Worm (Caenorhabditis elegans) whole organism, L3 larva: ENCODE data around the gene clec-263.
A peak's percentile ranks its signal among the peaks of the same experiment; 100 is the strongest.
"Not testable (repeated sequence)": the region's sequence is repeated elsewhere in the genome, so short reads cannot be mapped to it uniquely, and the experiment has no call there.

Experiments
- R02D3.7 ChIP-seq: fragments of 150-350 bp; optimal IDR thresholded peaks from 2 replicates; lab custom pipeline; 2014; ENCODE audit warnings: missing biosample characterization, missing genetic modification characterization
- ZK546.5 ChIP-seq: sonication (generic microtip); optimal IDR thresholded peaks from 2 replicates; lab custom pipeline; 2017; ENCODE audit warnings: missing biosample characterization, missing genetic modification characterization
- ceh-28 ChIP-seq: fragments of 150-350 bp; optimal IDR thresholded peaks from 2 replicates; lab custom pipeline; 2014; ENCODE audit warnings: missing biosample characterization, missing genetic modification reagents, missing genetic modification characterization
- ceh-82 ChIP-seq: fragments of 150-350 bp; optimal IDR thresholded peaks from 2 replicates; lab custom pipeline; 2014; ENCODE audit warnings: missing biosample characterization, missing genetic modification characterization
- ceh-9 ChIP-seq: sonication (generic microtip); optimal IDR thresholded peaks from 2 replicates; lab custom pipeline; 2018; ENCODE audit warnings: missing biosample characterization, missing genetic modification characterization
- daf-12 ChIP-seq: fragments of 150-350 bp; optimal IDR thresholded peaks from 2 replicates; lab custom pipeline; 2014; ENCODE audit warnings: missing biosample characterization, missing genetic modification reagents, missing genetic modification characterization
- egl-27 ChIP-seq: sonication (generic microtip); optimal IDR thresholded peaks from 4 replicates; lab custom pipeline; 2017; ENCODE audit warnings: missing biosample characterization, missing genetic modification reagents, missing genetic modification characterization
- egl-5 ChIP-seq: fragments of 150-350 bp; optimal IDR thresholded peaks from 2 replicates; lab custom pipeline; 2017; ENCODE audit warnings: missing biosample characterization, missing genetic modification reagents, missing genetic modification characterization, inconsistent platforms
- elt-1 ChIP-seq: fragments of 150-350 bp; optimal IDR thresholded peaks from 2 replicates; lab custom pipeline; 2014; ENCODE audit warnings: missing biosample characterization, missing genetic modification characterization
- elt-2 ChIP-seq: sonication (generic microtip); optimal IDR thresholded peaks from 2 replicates; lab custom pipeline; 2016; ENCODE audit warnings: missing genetic modification reagents, mild to moderate bottlenecking, missing genetic modification characterization, missing compliant biosample characterization
- elt-3 ChIP-seq, 3 experiments: fragments of 150-350 bp in 1 of 3; sonication (generic microtip) in 2 of 3; optimal IDR thresholded peaks; 2 replicates in 2 of 3; 4 replicates in 1 of 3; lab custom pipeline; 2014 to 2017; ENCODE audit warnings: missing biosample characterization in 3 of 3, missing genetic modification characterization in 3 of 3
- eor-1 ChIP-seq, 2 experiments: fragments of 150-350 bp; optimal IDR thresholded peaks; 2 replicates each; lab custom pipeline; 2014 to 2018; ENCODE audit warnings: missing biosample characterization in 2 of 2, missing genetic modification characterization in 2 of 2
- fkh-10 ChIP-seq: sonication (generic microtip); optimal IDR thresholded peaks from 2 replicates; lab custom pipeline; 2017; ENCODE audit warnings: missing biosample characterization, missing genetic modification reagents, missing genetic modification characterization
- fos-1 ChIP-seq: fragments of 150-350 bp; optimal IDR thresholded peaks from 2 replicates; lab custom pipeline; 2014; ENCODE audit warnings: missing biosample characterization, missing genetic modification characterization
- hmg-11 ChIP-seq: sonication (generic microtip); optimal IDR thresholded peaks from 2 replicates; lab custom pipeline; 2016; ENCODE audit warnings: missing genetic modification characterization, missing compliant biosample characterization
- jun-1 ChIP-seq: fragments of 150-350 bp; optimal IDR thresholded peaks from 2 replicates; lab custom pipeline; 2014; ENCODE audit warnings: missing biosample characterization, missing genetic modification reagents, missing genetic modification characterization
- lin-15B ChIP-seq: fragments of 150-350 bp; optimal IDR thresholded peaks from 2 replicates; lab custom pipeline; 2014; ENCODE audit warnings: missing biosample characterization, missing genetic modification characterization
- lin-39 ChIP-seq: fragments of 150-350 bp; optimal IDR thresholded peaks from 2 replicates; lab custom pipeline; 2018; ENCODE audit warnings: missing biosample characterization, missing genetic modification reagents, missing genetic modification characterization
- lsy-12 ChIP-seq: sonication (generic microtip); optimal IDR thresholded peaks from 2 replicates; lab custom pipeline; 2016; ENCODE audit warnings: mild to moderate bottlenecking, missing genetic modification characterization, missing compliant biosample characterization
- mdl-1 ChIP-seq: fragments of 150-350 bp; optimal IDR thresholded peaks from 2 replicates; lab custom pipeline; 2014; ENCODE audit warnings: missing biosample characterization, missing genetic modification characterization
- nfya-1 ChIP-seq: sonication (generic microtip); optimal IDR thresholded peaks from 2 replicates; lab custom pipeline; 2017; ENCODE audit warnings: missing genetic modification characterization, mild to moderate bottlenecking, missing compliant biosample characterization, antibody characterized with exemption, moderate library complexity; ENCODE audit not compliant: insufficient read depth
- nhr-23 ChIP-seq: fragments of 150-350 bp; optimal IDR thresholded peaks from 2 replicates; lab custom pipeline; 2014; ENCODE audit warnings: missing biosample characterization, missing genetic modification reagents, missing genetic modification characterization
- nhr-28 ChIP-seq: fragments of 150-350 bp; optimal IDR thresholded peaks from 2 replicates; lab custom pipeline; 2014; ENCODE audit warnings: missing biosample characterization, missing genetic modification characterization
- nhr-43 ChIP-seq: sonication (generic microtip); optimal IDR thresholded peaks from 2 replicates; lab custom pipeline; 2016; ENCODE audit warnings: mild to moderate bottlenecking, missing genetic modification characterization, missing compliant biosample characterization; ENCODE audit not compliant: poor library complexity, severe bottlenecking
- nhr-67 ChIP-seq: fragments of 150-350 bp; optimal IDR thresholded peaks from 2 replicates; lab custom pipeline; 2014; ENCODE audit warnings: missing biosample characterization, missing genetic modification characterization
- nhr-76 ChIP-seq: fragments of 150-350 bp; sonication (generic microtip); optimal IDR thresholded peaks from 5 replicates; lab custom pipeline; 2014; ENCODE audit warnings: missing biosample characterization, missing genetic modification characterization
- nhr-77 ChIP-seq: fragments of 150-350 bp; optimal IDR thresholded peaks from 2 replicates; lab custom pipeline; 2014; ENCODE audit warnings: missing biosample characterization, missing genetic modification characterization
- pha-4 ChIP-seq: fragments of 150-350 bp; optimal IDR thresholded peaks from 2 replicates; lab custom pipeline; 2014; ENCODE audit warnings: missing biosample characterization, missing genetic modification reagents, missing genetic modification characterization
- pqm-1 ChIP-seq: fragments of 150-350 bp; optimal IDR thresholded peaks from 2 replicates; lab custom pipeline; 2017; ENCODE audit warnings: missing biosample characterization, missing genetic modification characterization, inconsistent platforms
- sea-2 ChIP-seq: fragments of 150-350 bp; sonication (generic microtip); optimal IDR thresholded peaks from 4 replicates; lab custom pipeline; 2014; ENCODE audit warnings: missing biosample characterization, missing genetic modification reagents, missing genetic modification characterization
- skn-1 ChIP-seq: fragments of 150-350 bp; optimal IDR thresholded peaks from 2 replicates; lab custom pipeline; 2014; ENCODE audit warnings: missing biosample characterization, missing genetic modification characterization
- snpc-4 ChIP-seq: fragments of 150-350 bp; optimal IDR thresholded peaks from 2 replicates; lab custom pipeline; 2014; ENCODE audit warnings: missing biosample characterization, missing genetic modification characterization
- tbx-2 ChIP-seq: sonication (generic microtip); optimal IDR thresholded peaks from 2 replicates; lab custom pipeline; 2016; ENCODE audit warnings: mild to moderate bottlenecking, missing genetic modification characterization, missing compliant biosample characterization
- unc-62 ChIP-seq: fragments of 150-350 bp; sonication (generic microtip); optimal IDR thresholded peaks from 4 replicates; lab custom pipeline; 2014; ENCODE audit warnings: missing biosample characterization, missing genetic modification reagents, missing genetic modification characterization
- zag-1 ChIP-seq: fragments of 150-350 bp; optimal IDR thresholded peaks from 2 replicates; lab custom pipeline; 2014; ENCODE audit warnings: missing biosample characterization, missing genetic modification characterization

clec-263 gene

DNA sequence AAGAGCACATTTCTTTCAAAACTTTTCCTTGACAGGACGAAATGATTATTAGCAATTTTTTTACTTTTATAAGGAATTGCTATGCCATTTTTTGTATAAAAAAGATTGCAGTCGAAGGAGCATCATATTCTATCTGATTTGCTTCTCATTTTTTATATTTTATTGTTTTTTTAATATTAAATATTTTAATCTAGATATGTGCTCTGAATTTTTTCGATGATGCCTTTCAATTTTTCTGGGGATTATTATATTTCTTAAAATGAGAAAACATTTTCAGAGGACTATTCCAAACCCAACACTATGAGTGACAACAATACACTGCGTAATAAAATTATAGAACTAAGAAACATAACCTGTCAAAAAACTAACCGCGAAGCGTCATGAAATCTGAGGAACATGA, 5.4 kb upstream of the clec-263 start, which contains the start of gene F26F2.4:
TSS of gene F26F2.4 (plus strand) at position 301 of the 400 bp plus-strand sequence.
- not testable (repeated sequence) for TF ChIP-seq skn-1 (tag; lab: Kevin White, UChicago); unc-62; R02D3.7

- no peak for TF ChIP-seq nhr-77 (tag; lab: Kevin White, UChicago)
- no peak for TF ChIP-seq elt-1 (tag; lab: Kevin White, UChicago)
- TF ChIP-seq ceh-82 (tag; lab: Kevin White, UChicago) = no peak
- no peak for TF ChIP-seq egl-5
Measured at ce11 chrV:20573392-20573791, 1.0 kb upstream of the clec-263 start, which contains the start of gene F26F2.5. TSS of gene F26F2.5 (plus strand) at chrV:20573692.

DNA sequence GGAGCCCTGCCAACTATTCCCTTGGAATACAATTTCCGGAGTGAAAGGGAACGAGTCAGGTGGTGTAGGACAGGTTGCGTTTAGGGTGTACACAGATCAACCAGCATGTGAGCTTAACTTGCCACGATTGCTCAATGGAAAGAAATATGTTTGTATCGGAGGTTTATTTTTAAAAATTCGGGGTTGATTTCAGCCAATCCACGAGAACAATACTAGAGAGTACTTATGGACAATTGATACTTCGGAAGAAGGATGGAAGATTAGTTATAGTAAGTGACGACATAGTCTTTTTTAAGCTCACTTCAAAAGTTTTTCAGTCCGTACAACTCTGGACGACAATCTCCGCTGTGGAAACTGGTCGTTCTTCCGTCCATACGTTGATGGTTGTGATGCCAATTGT, 458 bp downstream of the clec-263 start:
- TF ChIP-seq fkh-10 (GFP tag; lab: Kevin White, UChicago) = no peak
- TF ChIP-seq nhr-23 (tag; lab: Kevin White, UChicago) = no peak
- TF ChIP-seq nhr-43 (tag; lab: Kevin White, UChicago) = no peak
- no peak for TF ChIP-seq egl-5
- TF ChIP-seq sea-2 (GFP tag; lab: Kevin White, UChicago) = no peak
- TF ChIP-seq elt-3 (tag; optimal IDR thresholded peaks at IDR 0.05; lab: Kevin White, UChicago) = no peak
- no peak for TF ChIP-seq nhr-76 (tag; lab: Kevin White, UChicago)
- no peak for TF ChIP-seq jun-1 (tag; lab: Kevin White, UChicago)
- no peak for TF ChIP-seq nhr-67 (tag; lab: Kevin White, UChicago)
- no peak for TF ChIP-seq ceh-28 (tag; lab: Kevin White, UChicago)
- no peak for TF ChIP-seq R02D3.7
- TF ChIP-seq lin-15B = no peak
- TF ChIP-seq elt-1 (tag; lab: Kevin White, UChicago) = no peak

DNA sequence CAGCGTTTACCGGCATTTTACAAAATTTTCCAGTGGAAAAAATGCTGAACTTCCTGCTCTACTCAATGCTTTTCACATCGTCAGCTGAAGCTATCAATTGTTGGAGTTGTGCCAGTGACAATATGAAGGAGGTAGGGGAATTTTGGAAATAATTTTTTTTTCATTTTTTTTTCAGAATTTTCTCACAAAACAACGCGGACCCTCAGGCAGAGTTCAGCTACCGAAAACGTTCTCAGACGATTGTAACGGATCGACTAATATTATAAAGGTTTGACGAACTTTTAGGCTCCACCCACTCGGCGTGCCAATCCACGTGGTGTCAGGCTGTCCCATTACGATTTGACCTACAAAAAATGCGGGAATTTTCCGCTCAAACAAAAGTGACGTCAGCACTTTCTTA, 5.1 kb downstream of the clec-263 start, which contains the start of gene F26F2.8:
TSS of gene F26F2.8 (plus strand) at position 13 of the 400 bp plus-strand sequence.
- TF ChIP-seq snpc-4 (no peak), ZK546.5 (tag; lab: Kevin White, UChicago) (no peak), nhr-28 (tag; lab: Kevin White, UChicago) (no peak), R02D3.7 (no peak), eor-1 (tag; optimal IDR thresholded peaks at IDR 0.05; lab: Kevin White, UChicago) (no peak)

DNA sequence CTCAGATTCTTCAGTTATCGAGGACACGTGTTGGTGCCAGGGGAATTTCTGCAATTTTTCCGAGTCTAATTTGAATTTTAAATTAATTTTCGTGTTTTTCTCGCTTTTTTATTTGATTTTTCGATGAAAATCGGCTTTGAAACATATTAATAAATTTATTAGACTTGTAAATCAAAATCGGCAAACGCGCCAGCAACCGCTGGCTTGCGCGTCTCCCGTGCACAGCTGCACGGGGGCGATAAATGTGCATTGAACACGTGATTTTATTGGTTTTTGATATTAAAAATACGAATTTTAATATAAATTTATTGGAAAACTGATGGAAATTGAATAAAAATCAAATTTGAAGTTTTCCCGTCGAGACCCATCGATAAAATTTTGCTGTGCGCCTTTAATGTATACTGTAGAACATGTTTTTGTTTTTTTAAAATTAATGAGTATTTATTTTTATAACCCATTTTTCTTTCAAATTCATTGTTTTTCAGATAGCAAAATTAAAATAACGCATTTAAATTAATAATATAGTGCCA, 6.2 kb downstream of the clec-263 start, which contains the start of gene F26F2.7:
TSS of gene F26F2.7 (plus strand) at position 480 of the 530 bp plus-strand sequence.
- TF ChIP-seq tbx-2 (tag; lab: Kevin White, UChicago) = peak; percentile 65
- peak; percentile 51 for TF ChIP-seq lsy-12 (tag; lab: Kevin White, UChicago)
- peak; percentile 17 for TF ChIP-seq mdl-1 (tag; lab: Kevin White, UChicago)
- peak; percentile 71 for TF ChIP-seq egl-5
- no peak for TF ChIP-seq zag-1 (tag; lab: Kevin White, UChicago)
- TF ChIP-seq nhr-43 (tag; lab: Kevin White, UChicago) = peak; percentile 54
- TF ChIP-seq jun-1 (tag; lab: Kevin White, UChicago) = peak; percentile 72
- peak; percentile 83 for TF ChIP-seq hmg-11 (tag; lab: Kevin White, UChicago)
- TF ChIP-seq pha-4 (tag; lab: Kevin White, UChicago) = peak; percentile 83
- TF ChIP-seq snpc-4 = peak; percentile 90
- peak; percentile 56 for TF ChIP-seq lin-15B
- TF ChIP-seq daf-12 (tag; lab: Kevin White, UChicago) = no peak
- TF ChIP-seq ceh-82 (tag; lab: Kevin White, UChicago) = no peak
- peak; percentile 82 for TF ChIP-seq nfya-1 (tag; lab: Kevin White, UChicago)
- TF ChIP-seq elt-2 = peak; percentile 80
- TF ChIP-seq ceh-28 (tag; lab: Kevin White, UChicago) = peak; percentile 60
- no peak for TF ChIP-seq nhr-77 (tag; lab: Kevin White, UChicago)
- peak; percentile 34 for TF ChIP-seq fkh-10 (GFP tag; lab: Kevin White, UChicago)
- TF ChIP-seq pqm-1 (tag; lab: Kevin White, UChicago) = peak; percentile 10
- no peak for TF ChIP-seq fos-1 (tag; lab: Kevin White, UChicago)
- peak; percentile 27 for TF ChIP-seq lin-39 (tag; lab: Kevin White, UChicago)
- peak; percentile 50 for TF ChIP-seq nhr-23 (tag; lab: Kevin White, UChicago)
- TF ChIP-seq ceh-9 (tag; lab: Kevin White, UChicago) = no peak
- TF ChIP-seq egl-27 (tag; lab: Kevin White, UChicago) = peak; percentile 35
- TF ChIP-seq R02D3.7 = peak; percentile 50
